Fruit fly (Drosophila melanogaster): ENCODE measurements around the gene CG42526.

CG42526 gene

dm6 chr3L:9426656-9427294 lies 8.4 kb downstream of the CG42526 start, which contains the start of the genes Atat and Shc (continued):
- TF ChIP-seq CG12155 (GFP tag; optimal IDR thresholded peaks at IDR 0.05), result peak; percentile 99
- peak; percentile 99 for TF ChIP-seq CG10209 (GFP tag; optimal IDR thresholded peaks at IDR 0.05)
- TF ChIP-seq ken (GFP tag; IDR thresholded peaks at IDR 0.05), result peak; percentile 100
- peak; percentile 99 for TF ChIP-seq p53 (GFP tag; optimal IDR thresholded peaks at IDR 0.05)
- peak; percentile 97 for TF ChIP-seq CG3838 (GFP tag; optimal IDR thresholded peaks at IDR 0.05)
- peak; percentile 94 for TF ChIP-seq CG12219 (GFP tag; optimal IDR thresholded peaks at IDR 0.05)
- TF ChIP-seq crc (GFP tag; optimal IDR thresholded peaks at IDR 0.05), result peak; percentile 98
- peak; percentile 83 for TF ChIP-seq wek (GFP tag; optimal IDR thresholded peaks at IDR 0.05)
- TF ChIP-seq CG16779 (GFP tag; IDR thresholded peaks at IDR 0.05), result peak; percentile 98
- TF ChIP-seq Atf6 (GFP tag; IDR thresholded peaks at IDR 0.05), result peak; percentile 99
- TF ChIP-seq maf-S (GFP tag; optimal IDR thresholded peaks at IDR 0.05), result peak; percentile 99
- peak; percentile 99 for TF ChIP-seq Fer3 (tag; optimal IDR thresholded peaks at IDR 0.05)
- TF ChIP-seq Nf-YB (GFP tag; optimal IDR thresholded peaks at IDR 0.05), result peak; percentile 87
- peak in 1 of 3 experiments; percentile 90 for TF ChIP-seq Stat92E (GFP tag; optimal IDR thresholded peaks at IDR 0.05)
- TF ChIP-seq Meics (GFP tag; optimal IDR thresholded peaks at IDR 0.05), result peak; percentile 99
- TF ChIP-seq grau (tag; optimal IDR thresholded peaks at IDR 0.05), result peak; percentile 98
- peak; percentile 96 for TF ChIP-seq twi (tag; optimal IDR thresholded peaks at IDR 0.05)
- TF ChIP-seq Eip74EF (GFP tag; optimal IDR thresholded peaks at IDR 0.05), result peak in 1 of 2 experiments; percentile 89
- TF ChIP-seq CG32767 (GFP tag; IDR thresholded peaks at IDR 0.05), result peak; percentile 98
- peak; percentile 98 for TF ChIP-seq CG5953 (GFP tag; IDR thresholded peaks at IDR 0.05)
- TF ChIP-seq dm (GFP tag; optimal IDR thresholded peaks at IDR 0.05), result peak; percentile 99
- TF ChIP-seq tup (GFP tag; optimal IDR thresholded peaks at IDR 0.05), result peak; percentile 99
- TF ChIP-seq CG8089 (GFP tag; optimal IDR thresholded peaks at IDR 0.05), result peak; percentile 99
- TF ChIP-seq CG4360 (GFP tag; IDR thresholded peaks at IDR 0.05), result peak; percentile 87
- TF ChIP-seq klu (GFP tag; IDR thresholded peaks at IDR 0.05), result peak; percentile 100
- TF ChIP-seq CG7839 (tag; optimal IDR thresholded peaks at IDR 0.05), result peak; percentile 99
- peak; percentile 90 for TF ChIP-seq CG8359 (GFP tag; optimal IDR thresholded peaks at IDR 0.05; ENCODE audit: borderline replicate concordance)
- peak; percentile 99 to 100 for TF ChIP-seq Pdp1 (GFP tag; optimal IDR thresholded peaks at IDR 0.05)
- peak; percentile 100 for TF ChIP-seq CG8944 (GFP tag; optimal IDR thresholded peaks at IDR 0.05)
- TF ChIP-seq wor (GFP tag; IDR thresholded peaks at IDR 0.05), result peak; percentile 99
- TF ChIP-seq tna (GFP tag; IDR thresholded peaks at IDR 0.05; ENCODE audit: partially characterized antibody), result peak; percentile 80; the same call in 1 of the 2 replicates
- peak; percentile 96 for TF ChIP-seq CG15011 (GFP tag; optimal IDR thresholded peaks at IDR 0.05)
- TF ChIP-seq D19B (GFP tag; optimal IDR thresholded peaks at IDR 0.05), result peak; percentile 97
- TF ChIP-seq NC2α (GFP tag; optimal IDR thresholded peaks at IDR 0.05), result peak; percentile 98
- TF ChIP-seq CG4328 (GFP tag; optimal IDR thresholded peaks at IDR 0.05), result peak; percentile 97
- peak; percentile 99 for TF ChIP-seq tio (GFP tag; optimal IDR thresholded peaks at IDR 0.05)
- TF ChIP-seq CG11093 (GFP tag; IDR thresholded peaks at IDR 0.05), result peak; percentile 100
- peak; percentile 97 for TF ChIP-seq lbe (GFP tag; optimal IDR thresholded peaks at IDR 0.05)
- TF ChIP-seq slp2 (GFP tag; optimal IDR thresholded peaks at IDR 0.05), result peak; percentile 99
- peak; percentile 100 for TF ChIP-seq Hr3 (GFP tag; optimal IDR thresholded peaks at IDR 0.05)
- TF ChIP-seq Lim3 (GFP tag; IDR thresholded peaks at IDR 0.05), result peak; percentile 99
- peak; percentile 100 for TF ChIP-seq shn (GFP tag; optimal IDR thresholded peaks at IDR 0.05)
- peak; percentile 99 for TF ChIP-seq fd96Cb (tag; optimal IDR thresholded peaks at IDR 0.05)
- TF ChIP-seq sisA (GFP tag; IDR thresholded peaks at IDR 0.05), result peak; percentile 100
- TF ChIP-seq psq (GFP tag; optimal IDR thresholded peaks at IDR 0.05), result peak; percentile 95
- TF ChIP-seq trem (tag; optimal IDR thresholded peaks at IDR 0.05), result peak; percentile 95
- peak; percentile 89 for TF ChIP-seq gfzf (GFP tag; optimal IDR thresholded peaks at IDR 0.05)
- peak; percentile 97 for TF ChIP-seq CrebB (tag; optimal IDR thresholded peaks at IDR 0.05)
- no peak for TF ChIP-seq Kr (GFP tag; optimal IDR thresholded peaks at IDR 0.05)
